Fruit fly (Drosophila melanogaster) whole organism, wandering third instar larva: Measurements from ENCODE around the gene gish.

ENCODE experiments used
- Mio ChIP-seq: sonication (Bioruptor generic); optimal IDR thresholded peaks from 2 replicates; lab custom pipeline; 2016; ENCODE audit warnings: missing biosample characterization, missing genetic modification characterization
- OdsH ChIP-seq: fragments of 200-800 bp; sonication (Bioruptor generic); optimal IDR thresholded peaks from 2 replicates; lab custom pipeline; 2016; ENCODE audit warnings: missing biosample characterization, mild to moderate bottlenecking, missing genetic modification characterization
- br ChIP-seq: fragments of 200-800 bp; sonication (Bioruptor generic); optimal IDR thresholded peaks from 2 replicates; lab custom pipeline; 2016; ENCODE audit warnings: missing biosample characterization, missing genetic modification characterization
- h ChIP-seq: fragments of 200-800 bp; sonication (Bioruptor generic); optimal IDR thresholded peaks from 3 replicates; lab custom pipeline; 2016; ENCODE audit warnings: missing biosample characterization, mild to moderate bottlenecking, missing genetic modification characterization
- lola ChIP-seq: fragments of >200 bp; optimal IDR thresholded peaks from 2 replicates; lab custom pipeline; 2017; ENCODE audit warnings: missing biosample characterization, missing genetic modification characterization
- rgr ChIP-seq: fragments of 200-800 bp; sonication (Bioruptor generic); optimal IDR thresholded peaks from 3 replicates; lab custom pipeline; 2016; ENCODE audit warnings: missing biosample characterization, mild to moderate bottlenecking, missing genetic modification characterization

DNA sequence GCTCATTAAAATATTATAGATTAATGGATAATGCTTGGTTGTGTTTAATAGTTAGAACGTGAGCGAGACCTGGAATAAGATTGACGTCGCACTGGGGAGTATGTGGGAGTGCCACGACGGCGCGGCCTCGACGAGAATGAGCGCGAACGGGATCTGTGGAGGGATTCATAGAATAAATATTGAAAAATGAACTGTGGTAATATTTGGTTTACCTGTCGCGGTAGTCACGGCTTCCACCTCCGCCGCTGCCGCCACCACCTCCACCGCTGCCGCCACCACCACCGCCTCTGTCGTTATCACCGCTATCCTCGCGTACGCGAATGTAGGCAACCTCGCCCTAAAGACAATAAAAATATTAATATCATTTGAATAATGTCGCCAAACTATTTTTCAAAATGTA lies 68.4 kb downstream of the gish start:
- TF ChIP-seq rgr (GFP tag; lab: Kevin White, UChicago) = no peak
- TF ChIP-seq OdsH = no peak
- TF ChIP-seq br = no peak
- no peak for TF ChIP-seq lola (GFP tag; lab: Kevin White, UChicago)
- TF ChIP-seq h = no peak
- TF ChIP-seq Mio = no peak
